Fruit fly (Drosophila melanogaster) whole organism, embryonic: ENCODE measurements around the gene mRpL19.

Experiments used
- Antp ChIP-seq: fragments of 200-800 bp; sonication (Bioruptor generic); optimal IDR thresholded peaks from 3 replicates; lab custom pipeline; 2016; ENCODE audit warnings: missing biosample characterization, missing genetic modification characterization
- Asciz ChIP-seq: fragments of 200-800 bp; sonication (Bioruptor generic); optimal IDR thresholded peaks from 2 replicates; lab custom pipeline; 2017; ENCODE audit warnings: missing biosample characterization, mild to moderate bottlenecking, missing genetic modification characterization, missing genetic modification reagents
- CG10209 ChIP-seq: fragments of 200-800 bp; sonication (Bioruptor generic); optimal IDR thresholded peaks from 3 replicates; lab custom pipeline; 2017; ENCODE audit warnings: missing biosample characterization, mild to moderate bottlenecking, missing genetic modification characterization, missing genetic modification reagents
- CG1024 ChIP-seq: fragments of 200-800 bp; sonication (Bioruptor generic); IDR thresholded peaks from 2 replicates; pipeline ENCODE4 v1.3.6; 2022; ENCODE audit warnings: missing biosample characterization, missing genetic modification characterization
- CG10431 ChIP-seq: fragments of 200-800 bp; sonication (Bioruptor generic); optimal IDR thresholded peaks from 3 replicates; lab custom pipeline; 2018; ENCODE audit warnings: missing biosample characterization, mild to moderate bottlenecking, missing genetic modification characterization
- CG13624 ChIP-seq: fragments of 200-800 bp; sonication (Bioruptor generic); optimal IDR thresholded peaks from 2 replicates; lab custom pipeline; 2016; ENCODE audit warnings: missing biosample characterization, missing genetic modification characterization
- CG16815 ChIP-seq: fragments of 200-800 bp; sonication (Bioruptor generic); optimal IDR thresholded peaks from 3 replicates; lab custom pipeline; 2017; ENCODE audit warnings: missing biosample characterization, mild to moderate bottlenecking, missing genetic modification characterization
- CG17186 ChIP-seq: fragments of 200-800 bp; sonication (Bioruptor generic); optimal IDR thresholded peaks from 3 replicates; lab custom pipeline; 2017; ENCODE audit warnings: missing biosample characterization, missing genetic modification reagents, missing genetic modification characterization
- CG18476 ChIP-seq: fragments of 200-800 bp; sonication (Bioruptor generic); optimal IDR thresholded peaks from 2 replicates; lab custom pipeline; 2016; ENCODE audit warnings: missing biosample characterization, mild to moderate bottlenecking, missing genetic modification characterization
- CG2120 ChIP-seq: fragments of 200-800 bp; sonication (Bioruptor generic); optimal IDR thresholded peaks from 3 replicates; lab custom pipeline; 2016; ENCODE audit warnings: missing biosample characterization, missing genetic modification characterization
- CG2129 ChIP-seq: fragments of 200-800 bp; sonication (Bioruptor generic); IDR thresholded peaks from 2 replicates; pipeline ENCODE4 v1.3.6; 2022; ENCODE audit warnings: missing biosample characterization, missing genetic modification characterization; ENCODE audit not compliant: partially characterized antibody
- CG2678 ChIP-seq: fragments of 200-800 bp; sonication (Bioruptor generic); optimal IDR thresholded peaks from 3 replicates; lab custom pipeline; 2019; ENCODE audit warnings: missing biosample characterization, mild to moderate bottlenecking, missing genetic modification characterization, moderate library complexity
- CG30403 ChIP-seq: fragments of 200-800 bp; sonication (Bioruptor generic); optimal IDR thresholded peaks from 3 replicates; lab custom pipeline; 2016; ENCODE audit warnings: missing biosample characterization, missing genetic modification characterization
- CG3407 ChIP-seq: fragments of 200-800 bp; sonication (Bioruptor generic); optimal IDR thresholded peaks from 2 replicates; lab custom pipeline; 2018; ENCODE audit warnings: missing biosample characterization, mild to moderate bottlenecking, missing genetic modification characterization
- CG6175 ChIP-seq: fragments of 200-800 bp; sonication (Bioruptor generic); IDR thresholded peaks from 3 replicates; pipeline ENCODE4 v1.3.6; 2022; ENCODE audit warnings: missing biosample characterization, missing genetic modification characterization
- CG6272 ChIP-seq: fragments of 200-800 bp; sonication (Bioruptor generic); IDR thresholded peaks from 2 replicates; pipeline ENCODE4 v1.3.6; 2022; ENCODE audit warnings: missing biosample characterization, missing genetic modification characterization
- CG8478 ChIP-seq: fragments of >200 bp; optimal IDR thresholded peaks from 2 replicates; lab custom pipeline; 2018
- CG9817 ChIP-seq: fragments of 200-800 bp; sonication (Bioruptor generic); optimal IDR thresholded peaks from 2 replicates; lab custom pipeline; 2018; ENCODE audit warnings: missing biosample characterization, mild to moderate bottlenecking, missing genetic modification characterization, moderate library complexity
- CG9932 ChIP-seq: fragments of 200-800 bp; sonication (Bioruptor generic); IDR thresholded peaks from 2 replicates; pipeline ENCODE4 v1.3.6; 2022; ENCODE audit warnings: missing biosample characterization, missing genetic modification characterization
- Camta ChIP-seq: fragments of 200-800 bp; sonication (Bioruptor generic); optimal IDR thresholded peaks from 2 replicates; lab custom pipeline; 2016; ENCODE audit warnings: missing biosample characterization, missing genetic modification characterization
- D19A ChIP-seq: fragments of 200-800 bp; optimal IDR thresholded peaks from 3 replicates; lab custom pipeline; 2019; ENCODE audit warnings: missing biosample characterization, mild to moderate bottlenecking, missing genetic modification characterization, moderate library complexity
- Ets65A ChIP-seq: fragments of 200-800 bp; sonication (Bioruptor generic); peaks from one replicate; lab custom pipeline; 2016; ENCODE audit warnings: missing biosample characterization, missing genetic modification characterization
- Gug ChIP-seq: fragments of 200-800 bp; sonication (Bioruptor generic); IDR thresholded peaks from 4 replicates; pipeline ENCODE4 v1.3.6; 2022; ENCODE audit warnings: missing biosample characterization, missing genetic modification characterization
- Kr ChIP-seq: fragments of 200-800 bp; sonication (Bioruptor generic); optimal IDR thresholded peaks from 2 replicates; lab custom pipeline; 2017; ENCODE audit warnings: missing biosample characterization, mild to moderate bottlenecking, missing genetic modification characterization
- Med ChIP-seq: fragments of 200-800 bp; sonication (Bioruptor generic); peaks from one replicate; lab custom pipeline; 2016; ENCODE audit warnings: missing biosample characterization, missing genetic modification characterization, mild to moderate bottlenecking, inconsistent platforms, moderate library complexity
- Meics ChIP-seq: fragments of 200-800 bp; sonication (Bioruptor generic); optimal IDR thresholded peaks from 2 replicates; lab custom pipeline; 2017; ENCODE audit warnings: missing biosample characterization, mild to moderate bottlenecking, missing genetic modification characterization
- Rfx ChIP-seq: fragments of 200-800 bp; sonication (Bioruptor generic); IDR thresholded peaks from 2 replicates; pipeline ENCODE4 v1.3.6; 2022; ENCODE audit warnings: missing biosample characterization, missing genetic modification characterization
- Rx ChIP-seq: fragments of 200-800 bp; sonication (Bioruptor generic); IDR thresholded peaks from 2 replicates; pipeline ENCODE4 v1.3.6; 2022; ENCODE audit warnings: missing biosample characterization, missing genetic modification characterization
- Sox102F ChIP-seq: fragments of 200-800 bp; sonication (Bioruptor generic); optimal IDR thresholded peaks from 2 replicates; lab custom pipeline; 2018; ENCODE audit warnings: missing biosample characterization, mild to moderate bottlenecking, missing genetic modification characterization, moderate library complexity
- Xrp1 ChIP-seq: fragments of 200-800 bp; sonication (Bioruptor generic); IDR thresholded peaks from 2 replicates; pipeline ENCODE4 v1.3.6; 2022; ENCODE audit warnings: missing biosample characterization, missing genetic modification characterization
- az2 ChIP-seq: fragments of 200-800 bp; sonication (Bioruptor generic); optimal IDR thresholded peaks from 3 replicates; lab custom pipeline; 2016; ENCODE audit warnings: missing biosample characterization, missing genetic modification characterization
- chinmo ChIP-seq: fragments of 200-800 bp; sonication (Bioruptor generic); IDR thresholded peaks from 4 replicates; pipeline ENCODE4 v1.3.6; 2022; ENCODE audit warnings: missing biosample characterization, missing genetic modification characterization; ENCODE audit not compliant: partially characterized antibody
- ci ChIP-seq: fragments of 200-800 bp; sonication (Bioruptor generic); IDR thresholded peaks from 3 replicates; pipeline ENCODE4 v1.3.6; 2022; ENCODE audit warnings: missing biosample characterization, missing genetic modification characterization
- dmrt11E ChIP-seq: fragments of 200-800 bp; sonication (Bioruptor generic); optimal IDR thresholded peaks from 3 replicates; lab custom pipeline; 2018; ENCODE audit warnings: missing biosample characterization, mild to moderate bottlenecking, missing genetic modification characterization, moderate library complexity
- dpn ChIP-seq, 2 experiments: fragments of 200-800 bp; sonication (Bioruptor generic); optimal IDR thresholded peaks; 3 replicates each; lab custom pipeline; 2016; ENCODE audit warnings: missing biosample characterization in 2 of 2, missing genetic modification characterization in 2 of 2
- esg ChIP-seq: fragments of 200-800 bp; sonication (Bioruptor generic); conservative IDR thresholded peaks from 2 replicates; pipeline ENCODE4 v1.3.6; 2022; ENCODE audit warnings: missing biosample characterization, missing genetic modification characterization
- gem ChIP-seq: fragments of 200-800 bp; sonication (Bioruptor generic); optimal IDR thresholded peaks from 2 replicates; lab custom pipeline; 2019; ENCODE audit warnings: missing biosample characterization, mild to moderate bottlenecking, missing genetic modification characterization, moderate library complexity
- gsb-n ChIP-seq: fragments of 200-800 bp; sonication (Bioruptor generic); optimal IDR thresholded peaks from 3 replicates; lab custom pipeline; 2018; ENCODE audit warnings: missing biosample characterization, mild to moderate bottlenecking, missing genetic modification characterization
- kni ChIP-seq: fragments of 200-800 bp; sonication (Bioruptor generic); optimal IDR thresholded peaks from 3 replicates; lab custom pipeline; 2017; ENCODE audit warnings: mild to moderate bottlenecking, missing biosample characterization, missing genetic modification reagents, missing genetic modification characterization
- lab ChIP-seq: fragments of 200-800 bp; sonication (Bioruptor generic); optimal IDR thresholded peaks from 3 replicates; lab custom pipeline; 2017; ENCODE audit warnings: missing biosample characterization, missing genetic modification characterization, mild to moderate bottlenecking, moderate library complexity, missing genetic modification reagents
- lov ChIP-seq, 2 experiments: fragments of 200-800 bp in 1 of 2; fragments of >200 bp in 1 of 2; sonication (Bioruptor generic) in 1 of 2; IDR thresholded peaks in 1 of 2; optimal IDR thresholded peaks in 1 of 2; 2 replicates in 1 of 2; 3 replicates in 1 of 2; pipeline versions ENCODE4 v1.3.6 to Lab custom; 2017 to 2022; ENCODE audit warnings: missing biosample characterization in 1 of 2, missing genetic modification characterization in 1 of 2
- odd ChIP-seq: fragments of 200-800 bp; sonication (Bioruptor generic); optimal IDR thresholded peaks from 2 replicates; lab custom pipeline; 2017; ENCODE audit warnings: missing biosample characterization, mild to moderate bottlenecking, missing genetic modification characterization
- row ChIP-seq: fragments of 200-800 bp; sonication (Bioruptor generic); IDR thresholded peaks from 3 replicates; pipeline ENCODE4 v1.3.6; 2022; ENCODE audit warnings: missing biosample characterization, missing genetic modification characterization
- sens-2 ChIP-seq: fragments of 200-800 bp; sonication (Bioruptor generic); IDR thresholded peaks from 2 replicates; pipeline ENCODE4 v1.3.6; 2022; ENCODE audit warnings: missing biosample characterization, missing genetic modification characterization
- sim ChIP-seq: fragments of 200-800 bp; sonication (Bioruptor generic); IDR thresholded peaks from 2 replicates; pipeline ENCODE4 v1.3.6; 2022; ENCODE audit warnings: missing biosample characterization, missing genetic modification characterization
- sqz ChIP-seq: fragments of 200-800 bp; sonication (Bioruptor generic); optimal IDR thresholded peaks from 3 replicates; lab custom pipeline; 2018; ENCODE audit warnings: missing biosample characterization, mild to moderate bottlenecking, missing genetic modification characterization
- tgo ChIP-seq: fragments of 200-800 bp; sonication (Bioruptor generic); IDR thresholded peaks from 3 replicates; pipeline ENCODE4 v1.3.6; 2022; ENCODE audit warnings: missing biosample characterization, missing genetic modification characterization
- unpg ChIP-seq: fragments of 200-800 bp; sonication (Bioruptor generic); optimal IDR thresholded peaks from 3 replicates; lab custom pipeline; 2018; ENCODE audit warnings: missing biosample characterization, mild to moderate bottlenecking, missing genetic modification characterization, moderate library complexity
- vfl ChIP-seq: fragments of 200-800 bp; sonication (Bioruptor generic); optimal IDR thresholded peaks from 2 replicates; lab custom pipeline; 2016; ENCODE audit warnings: missing biosample characterization, missing genetic modification characterization
- wor ChIP-seq: fragments of 200-800 bp; sonication (Bioruptor generic); IDR thresholded peaks from 2 replicates; pipeline ENCODE4 v1.3.6; 2022; ENCODE audit warnings: missing biosample characterization, missing genetic modification characterization

Gene mRpL19

DNA sequence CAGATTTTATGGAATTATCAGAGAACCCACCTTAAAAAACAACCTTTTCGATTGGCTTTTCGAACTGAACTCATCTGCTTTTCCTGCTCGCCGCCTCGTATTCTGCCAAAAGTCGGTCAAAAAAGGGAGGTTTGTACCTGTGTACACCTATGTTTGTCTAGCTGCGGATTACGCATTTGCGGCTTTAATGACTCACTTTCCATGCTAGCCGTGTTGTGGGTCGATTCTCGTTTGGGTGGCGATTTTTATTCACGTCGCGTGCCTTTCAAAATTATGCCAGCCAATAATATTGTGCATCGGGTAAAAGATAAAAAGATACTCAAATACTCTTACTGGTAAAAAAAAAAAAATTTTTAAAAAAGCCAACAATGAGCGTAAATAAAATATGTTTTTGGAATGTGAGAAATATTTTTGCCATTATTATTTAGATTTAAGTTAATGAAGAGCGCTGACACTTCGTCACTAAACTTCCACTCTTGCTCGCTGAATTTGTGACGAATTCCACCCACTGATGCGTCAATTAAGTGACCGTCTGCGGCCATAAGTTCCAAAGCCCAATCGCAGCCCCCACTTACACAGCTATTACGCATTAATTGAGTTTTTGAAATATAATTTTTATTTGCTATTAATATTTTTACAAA is 28.2 kb upstream of the mRpL19 start, which contains the start of gene Cyp313b1:
Gene Cyp313b1, minus strand, starts transcription at position 71 of the 641 bp plus-strand sequence.
- TF ChIP-seq Xrp1 (GFP tag; lab: Robert Waterston, UW) (0 out of 2 replicates have a peak, but pooled peaks have one; percentile 29), sqz (GFP tag; lab: Kevin White, UChicago) (no peak), CG9932 (GFP tag; lab: Robert Waterston, UW) (peak; percentile 26; the same call in 1 of the 2 replicates), Kr (GFP tag; lab: Kevin White, UChicago) (no peak), Meics (GFP tag; lab: Kevin White, UChicago) (peak; percentile 89), gem (tag; lab: Kevin White, UChicago) (peak; percentile 21), Med (GFP tag; lab: Kevin White, UChicago) (peak; percentile 55), CG2129 (GFP tag; lab: Robert Waterston, UW) (no peak), lov (optimal IDR thresholded peaks at IDR 0.05; lab: Kevin White, UChicago) (no peak), lov (GFP tag; IDR thresholded peaks at IDR 0.05; lab: Robert Waterston, UW) (no peak), Antp (GFP tag; lab: Kevin White, UChicago) (no peak), CG1024 (GFP tag; lab: Robert Waterston, UW) (no peak), dpn (GFP tag; optimal IDR thresholded peaks at IDR 0.05; lab: Kevin White, UChicago) (peak in 1 of 2 experiments; percentile 6), unpg (GFP tag; lab: Kevin White, UChicago) (peak; percentile 4), CG6272 (GFP tag; lab: Robert Waterston, UW) (no peak), CG17186 (no peak), CG6175 (GFP tag; lab: Robert Waterston, UW) (no peak), Camta (GFP tag; lab: Kevin White, UChicago) (no peak), tgo (GFP tag; lab: Robert Waterston, UW) (peak; percentile 21; the same call in 1 of the 3 replicates), chinmo (GFP tag; lab: Robert Waterston, UW) (0 out of 4 replicates have a peak, but pooled peaks have one; percentile 46), CG3407 (no peak), esg (GFP tag; lab: Robert Waterston, UW) (no peak), CG13624 (GFP tag; lab: Kevin White, UChicago) (peak; percentile 3), CG10431 (GFP tag; lab: Kevin White, UChicago) (no peak), CG8478 (no peak), CG2678 (tag; lab: Kevin White, UChicago) (peak; percentile 7), ci (GFP tag; lab: Robert Waterston, UW) (no peak), kni (GFP tag; lab: Kevin White, UChicago) (peak; percentile 18), lab (GFP tag; lab: Kevin White, UChicago) (peak; percentile 1), CG30403 (GFP tag; lab: Kevin White, UChicago) (peak; percentile 1), CG9817 (no peak), sens-2 (GFP tag; lab: Robert Waterston, UW) (no peak), CG2120 (peak; percentile 13), Rx (0 out of 2 replicates have a peak, but pooled peaks have one; percentile 17), D19A (peak; percentile 34), odd (GFP tag; lab: Kevin White, UChicago) (no peak), az2 (GFP tag; lab: Kevin White, UChicago) (peak; percentile 5), Sox102F (GFP tag; lab: Kevin White, UChicago) (peak; percentile 22), gsb-n (tag; lab: Kevin White, UChicago) (no peak), dmrt11E (tag; lab: Kevin White, UChicago) (no peak), row (peak; percentile 51; the same call in 2 of the 3 replicates), wor (GFP tag; lab: Robert Waterston, UW) (no peak), CG16815 (no peak), Gug (GFP tag; lab: Robert Waterston, UW) (peak; percentile 22; the same call in 1 of the 4 replicates), CG18476 (GFP tag; lab: Kevin White, UChicago) (no peak), vfl (GFP tag; lab: Kevin White, UChicago) (no peak), Ets65A (GFP tag; lab: Kevin White, UChicago) (peak; percentile 94), Asciz (GFP tag; lab: Kevin White, UChicago) (no peak), sim (GFP tag; lab: Robert Waterston, UW) (no peak), CG10209 (no peak), Rfx (no peak)
